Worm (Caenorhabditis elegans): ENCODE measurements around the gene sluh-7.

Gene sluh-7

DNA sequence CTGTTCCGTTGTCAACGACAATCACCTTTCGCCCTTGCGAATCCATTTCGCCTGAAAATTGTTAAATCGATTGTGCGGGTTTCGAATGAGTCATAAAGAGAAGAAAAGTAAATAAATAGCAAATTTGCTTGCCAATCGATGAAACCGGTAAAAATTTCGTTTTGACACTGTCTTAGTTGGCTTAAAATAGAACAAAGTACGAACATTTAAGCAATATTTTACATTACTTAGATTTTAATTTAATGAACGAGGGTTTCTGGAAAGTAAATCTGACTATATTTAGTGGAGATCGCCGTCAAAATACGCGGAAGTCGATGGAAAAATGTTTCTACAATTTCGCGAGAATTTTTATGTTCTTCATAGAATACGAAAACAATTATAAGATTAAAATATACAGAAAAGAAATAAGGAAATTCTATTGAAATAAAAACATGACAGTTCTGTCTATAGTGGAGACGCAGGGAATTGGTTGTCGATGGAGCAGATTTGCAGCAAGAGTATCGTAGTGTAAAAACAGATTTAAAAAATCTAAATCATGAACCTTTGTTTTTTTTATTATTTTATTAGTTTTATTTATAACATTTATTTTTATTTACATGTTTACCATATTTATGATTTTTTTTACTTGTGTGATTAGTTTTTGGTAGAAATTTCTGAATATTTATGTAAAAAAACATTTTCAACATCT lies 17.2 kb downstream of the sluh-7 start, which contains the start of gene arx-2 (continued):
- TF ChIP-seq daf-16 (GFP tag; optimal IDR thresholded peaks at IDR 0.05) (no peak), daf-16 (tag; optimal IDR thresholded peaks at IDR 0.05) (no peak), ama-1 (optimal IDR thresholded peaks at IDR 0.05) (no peak), unc-130 (GFP tag; optimal IDR thresholded peaks at IDR 0.05) (peak; percentile 3), madf-5 (GFP tag; IDR thresholded peaks at IDR 0.05) (no peak), rbr-2 (tag; optimal IDR thresholded peaks at IDR 0.05) (no peak), hlh-30 (tag; optimal IDR thresholded peaks at IDR 0.05; ENCODE audit: insufficient read depth) (peak; percentile 29), fkh-10 (GFP tag; optimal IDR thresholded peaks at IDR 0.05) (no peak), daf-8 (GFP tag; IDR thresholded peaks at IDR 0.05) (no peak), ceh-32 (tag; optimal IDR thresholded peaks at IDR 0.05; ENCODE audit: poor library complexity) (no peak), hif-1 (tag; optimal IDR thresholded peaks at IDR 0.05) (no peak), F37D6.2 (tag; optimal IDR thresholded peaks at IDR 0.05) (no peak), mes-2 (tag; optimal IDR thresholded peaks at IDR 0.05; ENCODE audit: poor library complexity, severe bottlenecking) (peak; percentile 62), Y48G9A.11 (GFP tag; IDR thresholded peaks at IDR 0.05) (no peak)

DNA sequence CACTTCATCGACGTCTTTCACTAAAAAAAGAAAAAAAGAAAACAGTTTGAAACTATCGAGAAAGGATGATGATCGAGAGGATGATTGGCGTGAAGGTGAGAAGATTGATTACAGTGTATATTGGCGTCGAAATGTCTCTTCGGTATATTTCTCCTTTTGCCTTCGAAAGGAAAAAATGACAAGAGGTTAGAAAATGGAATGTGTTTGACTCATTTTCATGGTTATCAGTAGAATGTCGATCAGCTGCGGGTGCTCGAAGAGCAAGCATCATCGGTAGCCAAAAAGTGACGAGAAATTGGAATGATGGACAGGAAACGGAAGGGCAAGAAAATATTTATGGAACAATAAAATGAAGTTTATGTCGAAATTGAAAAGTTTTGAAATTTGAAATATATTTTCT lies 21.8 kb downstream of the sluh-7 start:
- no peak for TF ChIP-seq spr-1 (tag; optimal IDR thresholded peaks at IDR 0.05)
- peak; percentile 20 for TF ChIP-seq pqm-1 (tag; optimal IDR thresholded peaks at IDR 0.05)
- TF ChIP-seq nhr-48 (tag; optimal IDR thresholded peaks at IDR 0.05): peak; percentile 74
- TF ChIP-seq ceh-20 (GFP tag; IDR thresholded peaks at IDR 0.05): 0 out of 2 replicates have a peak, but pooled peaks have one; percentile 21
- no peak for TF ChIP-seq madf-5 (GFP tag; IDR thresholded peaks at IDR 0.05)
- no peak for TF ChIP-seq mdt-29 (GFP tag; IDR thresholded peaks at IDR 0.05)
- peak; percentile 47 for TF ChIP-seq nhr-28 (tag; optimal IDR thresholded peaks at IDR 0.05)
- TF ChIP-seq spr-3 (GFP tag; optimal IDR thresholded peaks at IDR 0.05): no peak
- TF ChIP-seq aha-1 (tag): no peak
- TF ChIP-seq hlh-11 (tag; optimal IDR thresholded peaks at IDR 0.05): peak; percentile 63
- no peak for TF ChIP-seq lin-29 (GFP tag; IDR thresholded peaks at IDR 0.05)
- TF ChIP-seq dve-1 (tag; optimal IDR thresholded peaks at IDR 0.05; ENCODE audit: insufficient read depth): peak; percentile 43
- TF ChIP-seq mep-1 (tag; optimal IDR thresholded peaks at IDR 0.05): no peak
- no peak for TF ChIP-seq daf-12 (tag; optimal IDR thresholded peaks at IDR 0.05)
- no peak for TF ChIP-seq D1046.2 (GFP tag; IDR thresholded peaks at IDR 0.05)
- peak; percentile 58; the same call in 1 of the 2 replicates for TF ChIP-seq tra-1 (GFP tag; IDR thresholded peaks at IDR 0.05)
- TF ChIP-seq dmd-6 (GFP tag; IDR thresholded peaks at IDR 0.05): peak; percentile 98
- TF ChIP-seq nhr-111 (GFP tag; optimal IDR thresholded peaks at IDR 0.05): no peak
- TF ChIP-seq nhr-237 (tag; optimal IDR thresholded peaks at IDR 0.05): no peak

DNA sequence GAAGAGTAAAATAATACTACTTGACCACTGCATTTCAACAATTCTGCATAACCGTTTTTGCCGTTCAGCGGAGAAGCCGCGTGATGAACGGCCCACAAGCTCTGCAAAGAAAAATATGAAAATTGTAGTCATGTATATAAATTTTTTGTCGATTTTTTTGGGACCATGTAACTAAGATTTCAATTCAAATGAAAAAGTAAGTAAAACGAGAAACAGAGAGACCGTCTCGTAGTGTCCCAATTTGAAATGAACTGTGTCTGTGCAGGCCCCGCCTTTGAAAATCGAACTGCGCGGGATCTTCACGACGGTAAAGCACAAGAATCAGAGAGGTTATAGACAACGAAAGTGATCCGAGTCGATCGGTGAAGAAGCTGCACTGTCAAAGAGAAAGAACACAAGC lies 23.6 kb downstream of the sluh-7 start, which contains the start of gene crm-1:
TSS of gene crm-1 (minus strand) at position 101 of the 400 bp plus-strand sequence.
- TF ChIP-seq lin-13 (GFP tag; optimal IDR thresholded peaks at IDR 0.05) (no peak), aha-1 (tag) (peak; percentile 19), aly-2 (tag; optimal IDR thresholded peaks at IDR 0.05) (no peak)

DNA sequence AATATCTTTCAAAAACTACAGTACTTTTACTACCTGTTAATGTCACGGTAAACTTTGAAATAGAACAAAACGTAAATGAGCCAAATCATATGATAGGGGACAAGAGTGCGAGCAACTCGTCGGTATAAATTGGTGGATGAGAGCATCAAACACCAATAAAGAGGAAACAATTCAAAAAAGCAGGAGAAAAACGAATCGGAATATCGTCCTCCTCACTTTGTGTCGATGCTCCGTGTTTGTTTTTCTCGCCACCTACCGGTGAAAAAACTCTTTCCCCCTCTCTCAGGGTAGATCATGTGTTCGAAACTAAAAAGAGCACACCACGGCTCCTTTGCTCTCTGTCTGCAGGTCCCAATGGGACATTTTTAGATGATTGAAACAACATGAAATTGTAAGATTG lies 27.5 kb downstream of the sluh-7 start:
- TF ChIP-seq ceh-20 (GFP tag; IDR thresholded peaks at IDR 0.05) (0 out of 2 replicates have a peak, but pooled peaks have one; percentile 34), pha-4 (GFP tag; IDR thresholded peaks at IDR 0.05) (no peak), pha-4 (tag; optimal IDR thresholded peaks at IDR 0.05) (peak; percentile 63), hmg-1.1 (GFP tag; IDR thresholded peaks at IDR 0.05) (no peak)

Measured in whole organism, L4 larva.